Worm (Caenorhabditis elegans) whole organism, L2 larva: Measurements from ENCODE around the gene cks-1.

ENCODE experiments used
- F13H6.1 ChIP-seq: sonication (generic microtip); optimal IDR thresholded peaks from 2 replicates; lab custom pipeline; 2016; ENCODE audit warnings: missing genetic modification characterization, missing compliant biosample characterization
- ZK546.5 ChIP-seq: sonication (generic microtip); optimal IDR thresholded peaks from 2 replicates; lab custom pipeline; 2017; ENCODE audit warnings: missing biosample characterization, missing genetic modification characterization
- ama-1 ChIP-seq: fragments of 150-350 bp; optimal IDR thresholded peaks from 2 replicates; lab custom pipeline; 2018; ENCODE audit warnings: inconsistent platforms
- blmp-1 ChIP-seq: sonication (generic microtip); optimal IDR thresholded peaks from 2 replicates; lab custom pipeline; 2017; ENCODE audit warnings: missing genetic modification characterization, mild to moderate bottlenecking, missing compliant biosample characterization, antibody characterized with exemption, moderate library complexity; ENCODE audit not compliant: insufficient read depth
- egl-27 ChIP-seq: sonication (generic microtip); optimal IDR thresholded peaks from 3 replicates; lab custom pipeline; 2017; ENCODE audit warnings: missing biosample characterization, missing genetic modification reagents, missing genetic modification characterization
- lin-39 ChIP-seq: fragments of 150-350 bp; optimal IDR thresholded peaks from 2 replicates; lab custom pipeline; 2014; ENCODE audit warnings: missing biosample characterization, missing genetic modification reagents, missing genetic modification characterization
- lsy-2 ChIP-seq, 2 experiments: fragments of 150-350 bp in 1 of 2; sonication (generic microtip) in 1 of 2; optimal IDR thresholded peaks; 2 replicates each; lab custom pipeline; 2014 to 2017; ENCODE audit warnings: missing biosample characterization in 2 of 2, missing genetic modification characterization in 2 of 2
- mdl-1 ChIP-seq, 2 experiments: fragments of 150-350 bp in 1 of 2; sonication (generic microtip) in 1 of 2; optimal IDR thresholded peaks; 2 replicates each; lab custom pipeline; 2017; ENCODE audit warnings: missing biosample characterization in 2 of 2, missing genetic modification characterization in 2 of 2
- nhr-11 ChIP-seq: fragments of 150-350 bp; optimal IDR thresholded peaks from 2 replicates; lab custom pipeline; 2014; ENCODE audit warnings: missing biosample characterization, missing genetic modification characterization
- nhr-12 ChIP-seq: fragments of 150-350 bp; optimal IDR thresholded peaks from 2 replicates; lab custom pipeline; 2014; ENCODE audit warnings: missing biosample characterization, missing genetic modification characterization
- nhr-77 ChIP-seq: fragments of 150-350 bp; optimal IDR thresholded peaks from 2 replicates; lab custom pipeline; 2014; ENCODE audit warnings: missing biosample characterization, missing genetic modification characterization
- unc-39 ChIP-seq: fragments of 150-350 bp; optimal IDR thresholded peaks from 2 replicates; lab custom pipeline; 2014; ENCODE audit warnings: missing biosample characterization, missing genetic modification characterization
- unc-62 ChIP-seq: fragments of 150-350 bp; optimal IDR thresholded peaks from 2 replicates; lab custom pipeline; 2014; ENCODE audit warnings: missing biosample characterization, missing genetic modification reagents, missing genetic modification characterization
- ztf-11 ChIP-seq: sonication (generic microtip); optimal IDR thresholded peaks from 2 replicates; lab custom pipeline; 2017; ENCODE audit warnings: missing biosample characterization, missing genetic modification characterization

DNA sequence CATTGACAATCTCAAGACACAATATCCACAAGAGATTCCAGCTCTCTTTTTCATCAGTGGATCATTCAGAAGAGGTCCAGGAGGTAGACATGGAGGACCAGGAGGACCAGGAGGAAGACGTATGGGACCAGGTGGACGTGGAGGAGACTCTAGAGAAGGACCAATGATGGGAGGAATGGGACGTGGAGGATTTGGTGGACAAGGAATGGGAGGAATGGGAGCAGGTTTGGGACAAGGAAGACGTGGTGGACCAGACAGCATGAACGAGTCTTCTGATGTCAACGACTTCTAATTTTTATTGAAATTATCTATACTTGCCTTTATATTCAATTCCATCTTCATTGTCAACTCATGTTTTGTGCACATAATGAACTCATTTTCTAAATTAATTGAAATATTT is 25.7 kb upstream of the cks-1 start:
- TF ChIP-seq blmp-1 (tag; lab: Kevin White, UChicago) (no peak), ztf-11 (no peak), egl-27 (tag; lab: Kevin White, UChicago) (no peak), ZK546.5 (tag; lab: Kevin White, UChicago) (no peak), nhr-12 (tag; lab: Kevin White, UChicago) (no peak), lin-39 (tag; lab: Kevin White, UChicago) (no peak), ama-1 (no peak), unc-39 (tag; lab: Kevin White, UChicago) (no peak), unc-62 (GFP tag; lab: Kevin White, UChicago) (no peak), nhr-77 (tag; lab: Kevin White, UChicago) (no peak), F13H6.1 (tag; lab: Kevin White, UChicago) (no peak), lsy-2 (tag; optimal IDR thresholded peaks at IDR 0.05; lab: Kevin White, UChicago) (no peak), nhr-11 (tag; lab: Kevin White, UChicago) (no peak), mdl-1 (tag; optimal IDR thresholded peaks at IDR 0.05; lab: Kevin White, UChicago) (no peak)
